Fruit fly (Drosophila melanogaster) whole organism: ENCODE results near the gene sbr.

ENCODE experiments used
- CG8478 ChIP-seq: fragments of >200 bp; optimal IDR thresholded peaks from 2 replicates; lab custom pipeline; 2018; ENCODE audit warnings: inconsistent platforms
- pan ChIP-seq: fragments of >200 bp; optimal IDR thresholded peaks from 2 replicates; lab custom pipeline; 2017
- psq ChIP-seq: fragments of >200 bp; optimal IDR thresholded peaks from 2 replicates; lab custom pipeline; 2017
- usp ChIP-seq: fragments of >200 bp; optimal IDR thresholded peaks from 2 replicates; lab custom pipeline; 2017; ENCODE audit warnings: missing biosample characterization, missing genetic modification characterization, mixed read lengths

- no peak for TF ChIP-seq usp
- TF ChIP-seq pan (lab: Kevin White, UChicago), result no peak
- TF ChIP-seq psq (lab: Kevin White, UChicago), result no peak
- TF ChIP-seq CG8478 (lab: Kevin White, UChicago), result no peak
Measured at dm6 chrX:10822678-10823440, 24.0 kb downstream of the sbr start.
